Worm (Caenorhabditis elegans) whole organism, L1 larva: ENCODE data around the gene srg-26.

Source experiments
- lin-15B ChIP-seq: fragments of 150-350 bp; sonication (generic microtip); optimal IDR thresholded peaks from 3 replicates; lab custom pipeline; 2014; ENCODE audit warnings: missing biosample characterization, missing genetic modification characterization
- mdl-1 ChIP-seq, 2 experiments: fragments of 150-350 bp; optimal IDR thresholded peaks; 2 replicates each; lab custom pipeline; 2014 to 2017; ENCODE audit warnings: missing biosample characterization in 2 of 2, missing genetic modification characterization in 2 of 2, inconsistent platforms in 1 of 2
- nhr-12 ChIP-seq: sonication (generic microtip); optimal IDR thresholded peaks from 2 replicates; lab custom pipeline; 2017; ENCODE audit warnings: missing biosample characterization, missing genetic modification characterization
- snpc-4 ChIP-seq: fragments of 150-350 bp; optimal IDR thresholded peaks from 2 replicates; lab custom pipeline; 2014; ENCODE audit warnings: missing biosample characterization, missing genetic modification characterization
- tbx-2 ChIP-seq: sonication (generic microtip); optimal IDR thresholded peaks from 2 replicates; lab custom pipeline; 2016; ENCODE audit warnings: missing genetic modification characterization, missing compliant biosample characterization
- unc-30 ChIP-seq: sonication (generic microtip); optimal IDR thresholded peaks from 2 replicates; lab custom pipeline; 2017; ENCODE audit warnings: missing biosample characterization, missing genetic modification characterization
- xbp-1 ChIP-seq: sonication (generic microtip); optimal IDR thresholded peaks from 2 replicates; lab custom pipeline; 2016; ENCODE audit warnings: missing genetic modification characterization, missing compliant biosample characterization

ce11 chrV:5372118-5372517 lies 41.1 kb downstream of the srg-26 start, which contains the start of gene C35A11.3:
- TF ChIP-seq mdl-1 (tag; optimal IDR thresholded peaks at IDR 0.05; lab: Kevin White, UChicago): no peak
- no peak for TF ChIP-seq tbx-2 (tag; lab: Kevin White, UChicago)
- TF ChIP-seq unc-30 (tag; lab: Kevin White, UChicago): no peak
- TF ChIP-seq lin-15B (tag; lab: Kevin White, UChicago): no peak
- TF ChIP-seq nhr-12 (tag; lab: Kevin White, UChicago): no peak
- no peak for TF ChIP-seq xbp-1 (tag; lab: Kevin White, UChicago)
- no peak for TF ChIP-seq snpc-4
